Worm (Caenorhabditis elegans): ENCODE data around the gene F57G12.1.

The F57G12.1 gene

ce11 chrX:12181606-12182005 lies 10.1 kb upstream of the F57G12.1 start:
- TF ChIP-seq T07F8.4 (tag; optimal IDR thresholded peaks at IDR 0.05) (no peak), sptf-2 (GFP tag; optimal IDR thresholded peaks at IDR 0.05) (no peak), nhr-80 (tag; optimal IDR thresholded peaks at IDR 0.05) (peak; percentile 49), hmg-20 (GFP tag; IDR thresholded peaks at IDR 0.05) (no peak)

- no peak for TF ChIP-seq D2030.7 (GFP tag; IDR thresholded peaks at IDR 0.05)
- TF ChIP-seq ztf-26 (tag; optimal IDR thresholded peaks at IDR 0.05): peak; percentile 31
- TF ChIP-seq lin-40 (tag; optimal IDR thresholded peaks at IDR 0.05): peak; percentile 62
These were observed 9.2 kb upstream of the F57G12.1 start for ce11 chrX:12180681-12181080.

- TF ChIP-seq hmg-20 (GFP tag; IDR thresholded peaks at IDR 0.05): no peak
- TF ChIP-seq rcor-1 (GFP tag; IDR thresholded peaks at IDR 0.05): no peak
- TF ChIP-seq aptf-2 (GFP tag; conservative IDR thresholded peaks at IDR 0.05): no peak
- TF ChIP-seq B0035.1 (tag; optimal IDR thresholded peaks at IDR 0.05): no peak
- TF ChIP-seq dpl-1 (GFP tag; optimal IDR thresholded peaks at IDR 0.05): no peak
- TF ChIP-seq lin-54 (GFP tag; optimal IDR thresholded peaks at IDR 0.05): no peak
- no peak for TF ChIP-seq cebp-1 (GFP tag; IDR thresholded peaks at IDR 0.05)
- TF ChIP-seq cebp-1 (tag; optimal IDR thresholded peaks at IDR 0.05): no peak
- no peak for TF ChIP-seq die-1 (tag; optimal IDR thresholded peaks at IDR 0.05)
- TF ChIP-seq ekl-4 (GFP tag; IDR thresholded peaks at IDR 0.05): no peak
- TF ChIP-seq nhr-80 (tag; optimal IDR thresholded peaks at IDR 0.05): no peak
- no peak for TF ChIP-seq egrh-3 (GFP tag; IDR thresholded peaks at IDR 0.05)
- no peak for TF ChIP-seq Y67H2A.10 (GFP tag; conservative IDR thresholded peaks at IDR 0.05)
- no peak for TF ChIP-seq ztf-28 (GFP tag; IDR thresholded peaks at IDR 0.05)
- no peak for TF ChIP-seq madf-10 (tag; optimal IDR thresholded peaks at IDR 0.05)
- no peak for TF ChIP-seq dox-1 (GFP tag; IDR thresholded peaks at IDR 0.05)
- no peak for TF ChIP-seq F57C9.4 (tag; optimal IDR thresholded peaks at IDR 0.05)
These were observed 8.4 kb upstream of the F57G12.1 start for ce11 chrX:12179817-12180384.

- TF ChIP-seq F39B2.1 (GFP tag; IDR thresholded peaks at IDR 0.05) (no peak), madf-8 (GFP tag; conservative IDR thresholded peaks at IDR 0.05) (no peak), ztf-22 (GFP tag; optimal IDR thresholded peaks at IDR 0.05) (no peak), snpc-1.1 (tag; optimal IDR thresholded peaks at IDR 0.05; ENCODE audit: insufficient read depth) (no peak), Y79H2A.3 (GFP tag; conservative IDR thresholded peaks at IDR 0.05) (no peak), T07F8.4 (tag; optimal IDR thresholded peaks at IDR 0.05) (no peak), lin-40 (tag; optimal IDR thresholded peaks at IDR 0.05) (no peak), pbrm-1 (GFP tag; IDR thresholded peaks at IDR 0.05) (no peak), Y56A3A.18 (GFP tag; IDR thresholded peaks at IDR 0.05) (no peak), ZK185.1 (tag; optimal IDR thresholded peaks at IDR 0.05; ENCODE audit: poor library complexity, severe bottlenecking) (no peak), ztf-26 (tag; optimal IDR thresholded peaks at IDR 0.05) (no peak), nhr-80 (tag; optimal IDR thresholded peaks at IDR 0.05) (no peak)
These were observed 7.6 kb upstream of the F57G12.1 start for ce11 chrX:12179090-12179488.

ce11 chrX:12178351-12179089 lies 7.0 kb upstream of the F57G12.1 start:
- no peak for TF ChIP-seq ztf-18 (tag; optimal IDR thresholded peaks at IDR 0.05)
- TF ChIP-seq nhr-80 (tag; optimal IDR thresholded peaks at IDR 0.05): peak; percentile 28
- no peak for TF ChIP-seq nfyb-1 (GFP tag; IDR thresholded peaks at IDR 0.05)
- TF ChIP-seq snpc-3.4 (tag; optimal IDR thresholded peaks at IDR 0.05): no peak
